Fruit fly (Drosophila melanogaster) whole organism, prepupa: ENCODE data around the gene CG7772.

Experiments
- CG10631 ChIP-seq: fragments of 200-800 bp; sonication (Bioruptor generic); optimal IDR thresholded peaks from 2 replicates; lab custom pipeline; 2016; ENCODE audit warnings: missing biosample characterization, missing genetic modification characterization
- CG10669 ChIP-seq: fragments of 200-800 bp; sonication (Bioruptor generic); optimal IDR thresholded peaks from 3 replicates; lab custom pipeline; 2018; ENCODE audit warnings: missing biosample characterization, mild to moderate bottlenecking, missing genetic modification characterization, moderate library complexity
- CG11294 ChIP-seq: fragments of 200-800 bp; sonication (Bioruptor generic); IDR thresholded peaks from 2 replicates; pipeline ENCODE4 v1.3.6; 2022; ENCODE audit warnings: missing biosample characterization, missing genetic modification characterization
- CG11762 ChIP-seq: fragments of 200-800 bp; sonication (Bioruptor generic); optimal IDR thresholded peaks from 3 replicates; lab custom pipeline; 2016; ENCODE audit warnings: missing biosample characterization, missing genetic modification characterization; ENCODE audit not compliant: insufficient read depth
- CG11902 ChIP-seq: fragments of 200-800 bp; sonication (Bioruptor generic); optimal IDR thresholded peaks from 3 replicates; lab custom pipeline; 2016; ENCODE audit warnings: missing biosample characterization, missing genetic modification characterization
- CG1621 ChIP-seq: fragments of 200-800 bp; sonication (Bioruptor generic); optimal IDR thresholded peaks from 3 replicates; lab custom pipeline; 2018; ENCODE audit warnings: missing biosample characterization, mild to moderate bottlenecking, missing genetic modification characterization
- CG16779 ChIP-seq: fragments of 200-800 bp; sonication (Bioruptor generic); optimal IDR thresholded peaks from 3 replicates; lab custom pipeline; 2017; ENCODE audit warnings: missing biosample characterization, mild to moderate bottlenecking, missing genetic modification characterization
- CG3032 ChIP-seq: fragments of 200-800 bp; optimal IDR thresholded peaks from 2 replicates; lab custom pipeline; 2019; ENCODE audit warnings: missing biosample characterization, mild to moderate bottlenecking, missing genetic modification characterization, moderate library complexity
- CG31627 ChIP-seq: fragments of 200-800 bp; sonication (Bioruptor generic); optimal IDR thresholded peaks from 3 replicates; lab custom pipeline; 2016; ENCODE audit warnings: missing biosample characterization, missing genetic modification characterization
- CG32006 ChIP-seq: fragments of 200-800 bp; sonication (Bioruptor generic); optimal IDR thresholded peaks from 3 replicates; lab custom pipeline; 2017; ENCODE audit warnings: missing biosample characterization, mild to moderate bottlenecking, missing genetic modification characterization
- CG34406 ChIP-seq: fragments of 200-800 bp; sonication (Bioruptor generic); optimal IDR thresholded peaks from 3 replicates; lab custom pipeline; 2016; ENCODE audit warnings: missing biosample characterization, missing genetic modification characterization
- CG4318 ChIP-seq: fragments of 200-800 bp; sonication (Bioruptor generic); optimal IDR thresholded peaks from 3 replicates; lab custom pipeline; 2017; ENCODE audit warnings: missing biosample characterization, mild to moderate bottlenecking, missing genetic modification characterization
- CG6163 ChIP-seq: fragments of 200-800 bp; sonication (Bioruptor generic); IDR thresholded peaks from 3 replicates; pipeline ENCODE4 v1.3.6; 2022; ENCODE audit warnings: missing biosample characterization, missing genetic modification characterization
- CG6808 ChIP-seq: fragments of 200-800 bp; sonication (Bioruptor generic); optimal IDR thresholded peaks from 3 replicates; lab custom pipeline; 2017; ENCODE audit warnings: missing biosample characterization, missing genetic modification characterization, mild to moderate bottlenecking, moderate library complexity, missing genetic modification reagents
- CG6854 ChIP-seq: fragments of 200-800 bp; sonication (Bioruptor generic); optimal IDR thresholded peaks from 2 replicates; lab custom pipeline; 2017; ENCODE audit warnings: missing biosample characterization, mild to moderate bottlenecking, missing genetic modification characterization
- CG8119 ChIP-seq: fragments of 200-800 bp; sonication (Bioruptor generic); IDR thresholded peaks from 3 replicates; pipeline ENCODE4 v1.3.6; 2022; ENCODE audit warnings: missing biosample characterization, missing genetic modification characterization
- CG8319 ChIP-seq: fragments of 200-800 bp; sonication (Bioruptor generic); optimal IDR thresholded peaks from 3 replicates; lab custom pipeline; 2016; ENCODE audit warnings: missing biosample characterization, missing genetic modification characterization
- CG8632 ChIP-seq: fragments of 200-800 bp; sonication (Bioruptor generic); optimal IDR thresholded peaks from 3 replicates; lab custom pipeline; 2016; ENCODE audit warnings: missing biosample characterization, missing genetic modification characterization
- Eip78C ChIP-seq: fragments of 200-800 bp; sonication (Bioruptor generic); peaks from one replicate; lab custom pipeline; 2016; ENCODE audit warnings: missing biosample characterization, missing genetic modification characterization
- Ets96B ChIP-seq: fragments of 200-800 bp; optimal IDR thresholded peaks from 2 replicates; lab custom pipeline; 2019; ENCODE audit warnings: missing biosample characterization, mild to moderate bottlenecking, missing genetic modification characterization, moderate library complexity
- Hr38 ChIP-seq: sonication (Bioruptor generic); optimal IDR thresholded peaks from 2 replicates; lab custom pipeline; 2016; ENCODE audit warnings: missing biosample characterization, missing genetic modification characterization
- Hr4 ChIP-seq: fragments of 200-800 bp; sonication (Bioruptor generic); optimal IDR thresholded peaks from 3 replicates; lab custom pipeline; 2016; ENCODE audit warnings: missing biosample characterization, missing genetic modification characterization
- Lpt ChIP-seq: fragments of 200-800 bp; sonication (Bioruptor generic); optimal IDR thresholded peaks from 3 replicates; lab custom pipeline; 2016; ENCODE audit warnings: missing biosample characterization, missing genetic modification characterization
- Met ChIP-seq: fragments of 200-800 bp; sonication (Bioruptor generic); optimal IDR thresholded peaks from 3 replicates; lab custom pipeline; 2016; ENCODE audit warnings: missing biosample characterization, missing genetic modification characterization
- OdsH ChIP-seq: fragments of 200-800 bp; sonication (Bioruptor generic); optimal IDR thresholded peaks from 3 replicates; lab custom pipeline; 2016; ENCODE audit warnings: missing biosample characterization, missing genetic modification characterization
- Smox ChIP-seq: fragments of 200-800 bp; sonication (Bioruptor generic); optimal IDR thresholded peaks from 3 replicates; lab custom pipeline; 2016; ENCODE audit warnings: missing biosample characterization, missing genetic modification characterization
- Sox102F ChIP-seq: fragments of 200-800 bp; sonication (Bioruptor generic); optimal IDR thresholded peaks from 2 replicates; lab custom pipeline; 2016; ENCODE audit warnings: missing biosample characterization, mild to moderate bottlenecking, missing genetic modification characterization
- Sox14 ChIP-seq: fragments of 200-800 bp; sonication (Bioruptor generic); optimal IDR thresholded peaks from 3 replicates; lab custom pipeline; 2016; ENCODE audit warnings: missing biosample characterization, missing genetic modification characterization
- Sox15 ChIP-seq: fragments of 200-800 bp; sonication (Bioruptor generic); optimal IDR thresholded peaks from 3 replicates; lab custom pipeline; 2016; ENCODE audit warnings: missing biosample characterization, missing genetic modification characterization
- achi ChIP-seq: fragments of 200-800 bp; sonication (Bioruptor generic); optimal IDR thresholded peaks from 3 replicates; lab custom pipeline; 2016; ENCODE audit warnings: missing biosample characterization, missing genetic modification characterization
- acj6 ChIP-seq: fragments of 200-800 bp; sonication (Bioruptor generic); optimal IDR thresholded peaks from 3 replicates; lab custom pipeline; 2016; ENCODE audit warnings: missing biosample characterization, missing genetic modification characterization
- dac ChIP-seq: fragments of 200-800 bp; sonication (Bioruptor generic); optimal IDR thresholded peaks from 2 replicates; lab custom pipeline; 2017; ENCODE audit warnings: missing biosample characterization, mild to moderate bottlenecking, missing genetic modification characterization
- dsx ChIP-seq: fragments of 200-800 bp; optimal IDR thresholded peaks from 3 replicates; lab custom pipeline; 2019; ENCODE audit warnings: missing biosample characterization, mild to moderate bottlenecking, missing genetic modification characterization, moderate library complexity; ENCODE audit not compliant: poor library complexity, severe bottlenecking
- eg ChIP-seq: fragments of 200-800 bp; sonication (Bioruptor generic); IDR thresholded peaks from 3 replicates; pipeline ENCODE4 v1.3.6; 2022; ENCODE audit warnings: missing biosample characterization, missing genetic modification characterization
- esn ChIP-seq: fragments of 200-800 bp; sonication (Bioruptor generic); optimal IDR thresholded peaks from 2 replicates; lab custom pipeline; 2016; ENCODE audit warnings: missing biosample characterization, mild to moderate bottlenecking, missing genetic modification characterization, moderate library complexity
- fd59A ChIP-seq: fragments of 200-800 bp; sonication (Bioruptor generic); optimal IDR thresholded peaks from 2 replicates; lab custom pipeline; 2017; ENCODE audit warnings: missing biosample characterization, mild to moderate bottlenecking, missing genetic modification characterization, missing genetic modification reagents
- fkh ChIP-seq: fragments of 200-800 bp; sonication (Bioruptor generic); optimal IDR thresholded peaks from 3 replicates; lab custom pipeline; 2017; ENCODE audit warnings: missing biosample characterization, mild to moderate bottlenecking, missing genetic modification characterization, moderate library complexity
- pdm3 ChIP-seq: fragments of 200-800 bp; sonication (Bioruptor generic); optimal IDR thresholded peaks from 3 replicates; lab custom pipeline; 2016; ENCODE audit warnings: missing biosample characterization, missing genetic modification characterization
- salr ChIP-seq, 2 experiments: fragments of 200-800 bp; sonication (Bioruptor generic); optimal IDR thresholded peaks; 3 replicates each; lab custom pipeline; 2016 to 2018; ENCODE audit warnings: missing biosample characterization in 2 of 2, missing genetic modification characterization in 2 of 2, mild to moderate bottlenecking in 1 of 2
- ss ChIP-seq, 2 experiments: fragments of 200-800 bp; sonication (Bioruptor generic); optimal IDR thresholded peaks; 2 replicates in 1 of 2; 3 replicates in 1 of 2; lab custom pipeline; 2017 to 2018; ENCODE audit warnings: mild to moderate bottlenecking in 2 of 2, missing biosample characterization in 2 of 2, missing genetic modification characterization in 2 of 2, moderate library complexity in 1 of 2
- topi ChIP-seq: fragments of 200-800 bp; sonication (Bioruptor generic); optimal IDR thresholded peaks from 3 replicates; lab custom pipeline; 2016; ENCODE audit warnings: missing biosample characterization, missing genetic modification characterization

CG7772 gene

DNA sequence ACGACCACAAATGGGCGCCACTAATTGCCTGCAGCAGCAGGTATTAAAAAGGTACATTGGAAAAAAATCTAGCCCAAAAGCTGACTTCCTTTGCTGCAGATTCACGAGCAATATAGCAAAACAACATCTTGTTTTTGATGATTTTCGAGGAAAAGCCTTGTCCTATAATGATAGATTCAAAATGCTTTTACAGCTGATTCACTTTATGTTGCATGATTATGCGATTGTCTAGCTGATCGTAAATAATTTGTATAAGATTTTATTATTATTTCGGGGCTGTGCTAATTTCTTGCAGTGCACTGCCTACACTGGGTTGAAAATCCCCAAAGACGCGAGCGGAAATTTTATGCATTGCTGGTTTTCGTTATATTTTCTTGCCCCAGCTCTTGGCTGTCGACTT is 7.4 kb upstream of the CG7772 start (continued):
- TF ChIP-seq pdm3 (GFP tag; lab: Kevin White, UChicago) (peak; percentile 37), fkh (GFP tag; lab: Kevin White, UChicago) (no peak), acj6 (GFP tag; lab: Kevin White, UChicago) (peak; percentile 45), Lpt (GFP tag; lab: Kevin White, UChicago) (peak; percentile 41), CG10631 (GFP tag; lab: Kevin White, UChicago) (peak; percentile 23), CG32006 (GFP tag; lab: Kevin White, UChicago) (peak; percentile 67), CG6163 (GFP tag; lab: Robert Waterston, UW) (peak; percentile 47; the same call in 1 of the 3 replicates), Ets96B (no peak), esn (GFP tag; lab: Kevin White, UChicago) (peak; percentile 22), Eip78C (GFP tag; lab: Kevin White, UChicago) (peak; percentile 77), dsx (GFP tag; lab: Kevin White, UChicago) (no peak), CG11762 (GFP tag; lab: Kevin White, UChicago) (no peak), Hr38 (GFP tag; lab: Kevin White, UChicago) (no peak), CG8319 (GFP tag; lab: Kevin White, UChicago) (no peak), fd59A (no peak), dac (GFP tag; lab: Kevin White, UChicago) (peak; percentile 30), CG10669 (GFP tag; lab: Kevin White, UChicago) (no peak), salr (GFP tag; optimal IDR thresholded peaks at IDR 0.05; lab: Kevin White, UChicago) (no peak), eg (GFP tag; lab: Robert Waterston, UW) (peak; percentile 51; the same call in 2 of the 3 replicates), CG6854 (no peak)
- TF ChIP-seq, all 60 proteins: peak for 32

DNA sequence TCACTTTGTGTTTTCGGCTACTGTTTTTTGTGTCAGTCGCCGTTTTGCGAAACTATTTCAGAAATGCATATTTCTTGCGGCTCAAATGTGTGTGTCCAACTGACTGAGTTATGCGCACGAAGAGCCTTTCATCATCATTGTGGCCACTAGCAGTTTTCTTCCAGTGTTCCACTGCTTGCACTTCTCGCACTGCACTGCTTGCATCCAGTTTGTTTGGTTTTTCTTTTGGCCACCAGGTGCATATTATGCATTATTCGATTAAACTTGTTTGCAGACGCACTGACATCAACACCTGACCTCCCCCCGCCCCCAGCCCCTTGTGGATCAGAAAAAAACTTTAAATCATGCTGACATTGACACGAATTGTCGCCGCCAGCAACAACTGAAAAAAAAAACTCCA is 5.5 kb upstream of the CG7772 start:
- TF ChIP-seq Eip78C (GFP tag; lab: Kevin White, UChicago) (peak; percentile 48), CG8632 (GFP tag; lab: Kevin White, UChicago) (no peak), CG3032 (tag; lab: Kevin White, UChicago) (no peak), OdsH (GFP tag; lab: Kevin White, UChicago) (no peak), dsx (GFP tag; lab: Kevin White, UChicago) (no peak), fkh (GFP tag; lab: Kevin White, UChicago) (no peak), CG32006 (GFP tag; lab: Kevin White, UChicago) (no peak), Sox14 (GFP tag; lab: Kevin White, UChicago) (no peak), CG4318 (no peak), CG6808 (no peak), eg (GFP tag; lab: Robert Waterston, UW) (peak; percentile 26; the same call in 1 of the 3 replicates), Ets96B (no peak)
- TF ChIP-seq, all 60 proteins: peak for 2

DNA sequence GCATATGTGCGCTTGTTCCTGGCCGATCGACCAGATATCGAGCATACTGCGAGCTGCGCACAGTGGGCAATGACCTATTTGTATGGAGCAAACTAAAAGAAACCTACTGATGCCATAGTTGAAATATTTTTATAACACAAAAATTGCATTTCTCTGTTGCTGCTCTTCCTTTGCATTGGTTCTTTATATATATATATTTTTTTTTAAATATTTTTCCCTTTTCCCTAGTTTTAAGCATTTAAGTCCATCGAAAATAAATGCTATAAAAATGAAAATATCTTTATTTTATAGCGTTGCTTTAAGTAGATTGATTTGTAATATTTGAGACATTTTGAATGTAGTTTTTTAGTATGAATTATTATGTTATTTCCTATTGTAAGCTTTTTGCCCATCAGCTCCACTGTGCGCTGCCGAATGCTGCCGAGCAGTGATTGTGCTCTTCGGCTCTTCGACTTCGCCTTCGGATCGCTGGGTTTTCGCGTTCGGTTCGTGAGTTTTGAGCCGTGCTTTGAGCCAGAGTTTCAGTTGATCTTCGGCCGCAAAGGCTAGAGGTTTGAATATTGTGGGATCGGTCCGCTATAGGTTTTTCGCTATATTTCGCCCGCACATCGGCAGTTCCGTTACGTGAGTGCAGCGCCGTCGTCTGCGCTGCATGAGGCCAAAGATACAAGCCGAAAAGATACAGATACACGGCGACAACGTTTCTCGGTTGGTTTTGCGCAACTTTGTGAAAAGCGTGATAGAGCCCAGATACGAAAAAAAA is 4.1 kb upstream of the CG7772 start, which contains the start of gene CG6847:
TSS of gene CG6847 (plus strand) at position 522 of the 763 bp plus-strand sequence.
- peak; percentile 27 for TF ChIP-seq CG11902 (GFP tag; lab: Kevin White, UChicago)
- peak; percentile 48 for TF ChIP-seq CG11762 (GFP tag; lab: Kevin White, UChicago)
- peak; percentile 86 for TF ChIP-seq OdsH (GFP tag; lab: Kevin White, UChicago)
- TF ChIP-seq Hr4 (GFP tag; lab: Kevin White, UChicago): peak; percentile 76
- TF ChIP-seq dac (GFP tag; lab: Kevin White, UChicago): peak; percentile 35
- TF ChIP-seq CG32006 (GFP tag; lab: Kevin White, UChicago): peak; percentile 94
- peak; percentile 90 for TF ChIP-seq CG4318
- peak; percentile 65 for TF ChIP-seq Lpt (GFP tag; lab: Kevin White, UChicago)
- peak; percentile 84 for TF ChIP-seq CG34406 (GFP tag; lab: Kevin White, UChicago)
- peak; percentile 85 for TF ChIP-seq achi (GFP tag; lab: Kevin White, UChicago)
- peak; percentile 55 for TF ChIP-seq Sox15 (GFP tag; lab: Kevin White, UChicago)
- TF ChIP-seq Ets96B: peak; percentile 36
- peak; percentile 50 for TF ChIP-seq fd59A
- peak; percentile 19; the same call in 1 of the 2 replicates for TF ChIP-seq CG11294 (GFP tag; lab: Robert Waterston, UW)
- peak; percentile 45 for TF ChIP-seq CG16779 (tag; lab: Kevin White, UChicago)
- peak; percentile 66 for TF ChIP-seq Sox102F (GFP tag; lab: Kevin White, UChicago)
- peak; percentile 58 for TF ChIP-seq CG3032 (tag; lab: Kevin White, UChicago)
- TF ChIP-seq Hr38 (GFP tag; lab: Kevin White, UChicago): no peak
- peak; percentile 81 for TF ChIP-seq CG8119
- TF ChIP-seq esn (GFP tag; lab: Kevin White, UChicago): peak; percentile 82
- TF ChIP-seq Smox (GFP tag; lab: Kevin White, UChicago): peak; percentile 59
- peak; percentile 72 for TF ChIP-seq topi (GFP tag; lab: Kevin White, UChicago)
- TF ChIP-seq CG6854: no peak
- TF ChIP-seq ss (GFP tag; optimal IDR thresholded peaks at IDR 0.05; lab: Kevin White, UChicago): peak; percentile 70 to 82
- TF ChIP-seq CG8632 (GFP tag; lab: Kevin White, UChicago): peak; percentile 88
- TF ChIP-seq CG31627: peak; percentile 42
- peak; percentile 21 for TF ChIP-seq CG8319 (GFP tag; lab: Kevin White, UChicago)
- TF ChIP-seq CG6163 (GFP tag; lab: Robert Waterston, UW): peak; percentile 61; the same call in 2 of the 3 replicates
- TF ChIP-seq CG1621: no peak
- peak; percentile 32 for TF ChIP-seq CG10669 (GFP tag; lab: Kevin White, UChicago)
- peak; percentile 66 for TF ChIP-seq Met (GFP tag; lab: Kevin White, UChicago)
